Fruit fly (Drosophila melanogaster): ENCODE measurements around the gene CtsK1.
A peak's percentile ranks its signal among the peaks of the same experiment; 100 is the strongest.

CtsK1 gene

DNA sequence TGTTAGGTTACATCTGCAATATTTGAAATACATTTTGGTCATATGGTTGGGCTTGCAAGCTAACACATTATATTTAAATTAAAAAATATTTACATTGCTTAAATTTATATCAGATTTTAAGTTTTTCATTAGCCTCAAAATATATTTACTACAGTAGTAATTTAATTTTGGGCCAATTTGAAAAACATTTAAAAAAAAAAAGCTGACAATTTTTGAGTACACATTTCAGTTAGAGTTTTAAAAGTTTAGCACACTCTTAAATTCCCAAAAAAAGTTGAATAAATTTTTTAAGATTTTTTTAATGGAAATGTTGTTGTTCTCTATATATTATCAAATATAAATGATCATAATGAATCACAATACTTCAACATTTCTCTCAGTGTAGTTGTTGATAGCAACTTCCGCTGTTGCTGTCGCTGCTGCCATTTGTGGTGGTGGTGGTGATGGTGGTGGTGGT is 36.8 kb upstream of the CtsK1 start (continued):
- peak; percentile 77 for TF ChIP-seq CG12104 (GFP tag; optimal IDR thresholded peaks at IDR 0.05)
- no peak for TF ChIP-seq chm (GFP tag; IDR thresholded peaks at IDR 0.05)
- TF ChIP-seq Camta (GFP tag; optimal IDR thresholded peaks at IDR 0.05), result peak; percentile 49
- peak; percentile 59 for TF ChIP-seq trem (tag; optimal IDR thresholded peaks at IDR 0.05)
- TF ChIP-seq gro (GFP tag; optimal IDR thresholded peaks at IDR 0.05), result no peak
- peak; percentile 47 for TF ChIP-seq CG6654 (GFP tag; optimal IDR thresholded peaks at IDR 0.05)
- peak; percentile 50 for TF ChIP-seq lab (GFP tag; optimal IDR thresholded peaks at IDR 0.05)
- no peak for TF ChIP-seq Dfd (GFP tag; optimal IDR thresholded peaks at IDR 0.05)
- TF ChIP-seq gsb (GFP tag; IDR thresholded peaks at IDR 0.05), result no peak
- peak; percentile 57 for TF ChIP-seq oc (tag; optimal IDR thresholded peaks at IDR 0.05)
- TF ChIP-seq CG7556 (GFP tag; optimal IDR thresholded peaks at IDR 0.05), result peak; percentile 89
- TF ChIP-seq tll (GFP tag; optimal IDR thresholded peaks at IDR 0.05), result no peak
- TF ChIP-seq CG10565 (GFP tag; optimal IDR thresholded peaks at IDR 0.05), result peak; percentile 4
- TF ChIP-seq Chrac-16 (GFP tag; optimal IDR thresholded peaks at IDR 0.05), result peak; percentile 62
- no peak for TF ChIP-seq hkb (optimal IDR thresholded peaks at IDR 0.05)
- peak; percentile 63 for TF ChIP-seq hkb (GFP tag; IDR thresholded peaks at IDR 0.05)
- TF ChIP-seq CG6272 (GFP tag; IDR thresholded peaks at IDR 0.05), result no peak
- peak; percentile 89 for TF ChIP-seq CG11504 (tag; optimal IDR thresholded peaks at IDR 0.05)
- TF ChIP-seq crc (GFP tag; optimal IDR thresholded peaks at IDR 0.05), result no peak
- TF ChIP-seq cwo (GFP tag; optimal IDR thresholded peaks at IDR 0.05), result peak; percentile 54
- peak; percentile 89 for TF ChIP-seq CG17361 (GFP tag; IDR thresholded peaks at IDR 0.05)
- TF ChIP-seq Vsx1 (GFP tag; optimal IDR thresholded peaks at IDR 0.05), result peak; percentile 65
- peak; percentile 38; the same call in 1 of the 2 replicates for TF ChIP-seq ara (GFP tag; IDR thresholded peaks at IDR 0.05)
- TF ChIP-seq exex (tag; optimal IDR thresholded peaks at IDR 0.05), result peak; percentile 16
- peak; percentile 59 for TF ChIP-seq Six4 (GFP tag; optimal IDR thresholded peaks at IDR 0.05)
- TF ChIP-seq CG30431 (GFP tag; optimal IDR thresholded peaks at IDR 0.05), result peak; percentile 56
- 0 out of 2 replicates have a peak, but pooled peaks have one; percentile 25 for TF ChIP-seq CG4730 (GFP tag; IDR thresholded peaks at IDR 0.05)
- TF ChIP-seq Blimp-1 (GFP tag; optimal IDR thresholded peaks at IDR 0.05), result peak; percentile 82
- no peak for TF ChIP-seq CG17568 (GFP tag; optimal IDR thresholded peaks at IDR 0.05)
- TF ChIP-seq CG12391 (tag; optimal IDR thresholded peaks at IDR 0.05), result peak; percentile 82
- no peak for TF ChIP-seq rib (GFP tag; IDR thresholded peaks at IDR 0.05)
- TF ChIP-seq HmgZ (tag; optimal IDR thresholded peaks at IDR 0.05), result no peak
- TF ChIP-seq Atf3 (GFP tag; optimal IDR thresholded peaks at IDR 0.05), result peak; percentile 22
- peak; percentile 68 for TF ChIP-seq gcm (GFP tag; optimal IDR thresholded peaks at IDR 0.05)
- TF ChIP-seq Deaf1 (tag; optimal IDR thresholded peaks at IDR 0.05), result peak; percentile 34
- TF ChIP-seq CG1233 (GFP tag; optimal IDR thresholded peaks at IDR 0.05), result peak; percentile 54
- TF ChIP-seq Myb (GFP tag; optimal IDR thresholded peaks at IDR 0.05), result no peak
- TF ChIP-seq lilli (GFP tag; optimal IDR thresholded peaks at IDR 0.05), result peak; percentile 4
- TF ChIP-seq CG34376 (GFP tag; optimal IDR thresholded peaks at IDR 0.05), result no peak
- TF ChIP-seq CG12659 (GFP tag; optimal IDR thresholded peaks at IDR 0.05), result peak; percentile 59
- TF ChIP-seq Oli (tag; optimal IDR thresholded peaks at IDR 0.05), result peak; percentile 83
- TF ChIP-seq CG11456 (GFP tag; IDR thresholded peaks at IDR 0.05), result no peak
- peak; percentile 42 for TF ChIP-seq CG8290 (GFP tag; optimal IDR thresholded peaks at IDR 0.05)
- no peak for TF ChIP-seq CG8290 (tag; optimal IDR thresholded peaks at IDR 0.05)
- TF ChIP-seq pum (GFP tag; optimal IDR thresholded peaks at IDR 0.05), result no peak
- TF ChIP-seq CG9727 (GFP tag; optimal IDR thresholded peaks at IDR 0.05), result peak; percentile 89
- TF ChIP-seq kay (GFP tag; optimal IDR thresholded peaks at IDR 0.05), result peak; percentile 18
- TF ChIP-seq Ravus (GFP tag; IDR thresholded peaks at IDR 0.05), result no peak
- peak; percentile 71 for TF ChIP-seq Hsf (GFP tag; optimal IDR thresholded peaks at IDR 0.05)
- TF ChIP-seq CG8924 (tag; optimal IDR thresholded peaks at IDR 0.05), result peak; percentile 79
- peak; percentile 46 for TF ChIP-seq run (tag; optimal IDR thresholded peaks at IDR 0.05)

Data from whole organism, embryonic.